Fruit fly (Drosophila melanogaster) S2 (cell line): ENCODE results near the gene CG17376.

Experiments used
- CG8478 ChIP-seq: fragments of >200 bp; optimal IDR thresholded peaks from 2 replicates; lab custom pipeline; 2018
- CTCF ChIP-seq, 2 experiments: fragments of >200 bp; optimal IDR thresholded peaks; 2 replicates each; lab custom pipeline; 2018

DNA sequence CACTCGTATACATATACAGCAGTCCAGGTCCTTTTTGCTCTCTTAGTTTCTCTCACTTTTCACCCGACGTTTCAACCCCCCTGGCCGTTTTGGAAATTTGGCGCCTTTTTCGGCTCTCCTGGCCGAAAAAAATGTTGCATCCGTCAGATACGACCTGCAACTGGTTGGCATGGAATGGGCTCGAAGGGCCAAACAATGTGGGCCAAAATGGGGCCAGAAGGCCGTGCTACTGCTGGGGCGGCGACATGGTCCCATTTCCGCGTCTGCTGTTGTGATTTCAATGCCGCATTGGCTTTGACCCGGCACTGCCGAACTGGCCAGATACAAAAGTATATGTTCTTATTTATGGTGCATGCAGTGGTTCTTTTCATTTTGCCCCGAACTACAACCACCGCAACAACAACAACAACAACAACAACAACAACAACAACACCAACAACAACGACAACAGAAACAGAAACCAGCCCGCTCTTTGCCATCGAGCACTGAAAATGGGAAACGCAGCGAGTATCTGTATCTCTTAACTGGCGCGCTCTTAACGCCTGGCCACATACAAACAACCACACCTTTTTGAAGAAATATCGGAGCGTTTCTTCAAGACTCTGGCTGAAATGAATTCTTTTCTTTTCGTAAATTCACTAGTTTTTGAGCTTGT, 6.8 kb downstream of the CG17376 start:
- TF ChIP-seq CG8478 (lab: Kevin White, UChicago): no peak
- no peak for TF ChIP-seq CTCF (optimal IDR thresholded peaks at IDR 0.05; lab: Kevin White, UChicago)
